Worm (Caenorhabditis elegans) whole organism, late embryonic: ENCODE data around the gene F49E2.2.

Experiments used
- C08G9.2 ChIP-seq: sonication (generic microtip); optimal IDR thresholded peaks from 2 replicates; lab custom pipeline; 2016; ENCODE audit warnings: mild to moderate bottlenecking, missing genetic modification characterization, moderate library complexity, missing compliant biosample characterization
- ama-1 ChIP-seq: fragments of 150-350 bp; optimal IDR thresholded peaks from 2 replicates; lab custom pipeline; 2014
- hlh-6 ChIP-seq: sonication (generic microtip); optimal IDR thresholded peaks from 2 replicates; lab custom pipeline; 2016; ENCODE audit warnings: missing genotype, missing genetic modification characterization, missing compliant biosample characterization
- nfya-1 ChIP-seq: sonication (generic microtip); optimal IDR thresholded peaks from 2 replicates; lab custom pipeline; 2017; ENCODE audit warnings: missing genetic modification characterization, mild to moderate bottlenecking, missing compliant biosample characterization, antibody characterized with exemption, moderate library complexity
- pqm-1 ChIP-seq: sonication (generic microtip); optimal IDR thresholded peaks from 2 replicates; lab custom pipeline; 2016; ENCODE audit warnings: missing genetic modification characterization, missing compliant biosample characterization
- sox-4 ChIP-seq: sonication (generic microtip); optimal IDR thresholded peaks from 2 replicates; lab custom pipeline; 2017; ENCODE audit warnings: mild to moderate bottlenecking, missing genetic modification characterization, inconsistent platforms, missing compliant biosample characterization
- tbx-2 ChIP-seq: sonication (generic microtip); optimal IDR thresholded peaks from 2 replicates; lab custom pipeline; 2016; ENCODE audit warnings: missing genetic modification characterization, missing compliant biosample characterization
- ttx-3 ChIP-seq: sonication (generic microtip); optimal IDR thresholded peaks from 2 replicates; lab custom pipeline; 2016; ENCODE audit warnings: missing genetic modification reagents, missing genetic modification characterization, missing compliant biosample characterization
- unc-3 ChIP-seq, 2 experiments: fragments of 200-800 bp in 1 of 2; sonication (Bioruptor generic) in 1 of 2; sonication (generic microtip) in 1 of 2; conservative IDR thresholded peaks in 1 of 2; optimal IDR thresholded peaks in 1 of 2; 2 replicates each; pipeline versions ENCODE4 v1.3.6 to Lab custom; 2016 to 2022; ENCODE audit warnings: missing compliant biosample characterization in 2 of 2, missing genetic modification characterization in 2 of 2, missing genetic modification reagents in 1 of 2

ce11 chrX:9518719-9519118 lies 47.8 kb upstream of the F49E2.2 start, which contains the start of gene C07B5.6:
- TF ChIP-seq pqm-1 (tag; lab: Kevin White, UChicago) (no peak), hlh-6 (tag; lab: Kevin White, UChicago) (no peak), ttx-3 (tag; lab: Kevin White, UChicago) (no peak), tbx-2 (no peak), unc-3 (GFP tag; conservative IDR thresholded peaks at IDR 0.05; lab: Robert Waterston, UW) (no peak), unc-3 (tag; optimal IDR thresholded peaks at IDR 0.05; lab: Kevin White, UChicago) (no peak), C08G9.2 (tag; lab: Kevin White, UChicago) (no peak), sox-4 (tag; lab: Kevin White, UChicago) (no peak), ama-1 (no peak), nfya-1 (no peak)
